Worm (Caenorhabditis elegans) whole organism, L4/young adult: ENCODE data around the gene srh-99.

Source experiments
- W03F9.2 ChIP-seq: fragments of 150-350 bp; optimal IDR thresholded peaks from 2 replicates; lab custom pipeline; 2014; ENCODE audit warnings: missing biosample characterization, missing genetic modification characterization
- dao-5 ChIP-seq: sonication (generic microtip); optimal IDR thresholded peaks from 2 replicates; lab custom pipeline; 2016; ENCODE audit warnings: missing genotype, missing genetic modification characterization, moderate library complexity, missing compliant biosample characterization
- him-1 ChIP-seq: sonication (generic microtip); optimal IDR thresholded peaks from 2 replicates; lab custom pipeline; 2016; ENCODE audit warnings: missing genotype, missing genetic modification reagents, missing genetic modification characterization, missing compliant biosample characterization

srh-99 gene

DNA sequence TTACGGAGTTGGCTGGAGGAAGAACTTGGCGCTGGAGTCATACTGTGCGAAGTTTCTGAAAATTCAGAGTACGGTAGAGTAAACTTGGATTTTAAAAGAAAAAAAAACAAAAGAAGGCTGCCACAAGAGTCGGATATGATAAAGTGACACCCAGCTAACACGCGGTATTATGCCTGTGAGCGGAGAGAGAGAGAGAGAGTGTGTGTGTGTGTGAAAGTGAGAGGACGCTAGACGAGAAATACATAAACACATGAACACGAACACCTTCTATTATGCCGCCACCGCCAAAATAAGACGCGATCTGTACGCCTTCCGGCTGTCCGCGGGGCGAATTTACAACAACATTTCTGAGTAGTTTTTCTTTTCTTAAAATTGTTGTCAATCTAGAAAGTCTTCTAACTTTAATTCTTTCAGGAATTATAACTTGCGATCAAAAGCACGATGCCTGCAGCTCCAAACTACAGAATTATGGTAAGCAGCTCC lies 20.6 kb upstream of the srh-99 start, which contains the start of gene F12E12.6:
F12E12.6 (minus strand) TSS at position 51 of the 483 bp plus-strand sequence.
- no peak for TF ChIP-seq W03F9.2
- no peak for TF ChIP-seq him-1 (tag; lab: Kevin White, UChicago)
- no peak for TF ChIP-seq dao-5 (tag; lab: Kevin White, UChicago)

DNA sequence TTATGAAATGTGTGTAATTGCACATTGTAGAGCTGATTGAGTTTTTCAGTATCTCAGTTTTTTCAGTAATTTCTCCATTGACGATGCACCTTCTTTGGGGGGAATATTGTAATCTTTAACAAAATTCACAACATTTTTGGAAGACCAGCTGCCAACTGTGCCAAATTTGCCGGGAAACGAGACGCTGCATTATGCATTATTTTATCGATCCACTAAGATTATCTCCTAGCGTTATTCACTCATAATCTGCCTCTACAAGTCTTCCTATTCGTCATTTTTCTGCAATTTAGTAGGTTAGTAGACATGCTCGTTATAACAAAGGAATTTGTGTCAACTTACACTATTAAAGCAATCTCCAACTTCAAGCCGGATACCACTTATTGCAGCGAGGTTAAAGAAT lies 15.4 kb upstream of the srh-99 start, which contains the start of the genes sdz-12 and bath-31:
sdz-12 (minus strand) TSS at position 101 of the 400 bp plus-strand sequence.
bath-31 (plus strand) TSS at position 251 of the 400 bp plus-strand sequence.
- TF ChIP-seq dao-5 (tag; lab: Kevin White, UChicago) (no peak), him-1 (tag; lab: Kevin White, UChicago) (no peak), W03F9.2 (no peak)

DNA sequence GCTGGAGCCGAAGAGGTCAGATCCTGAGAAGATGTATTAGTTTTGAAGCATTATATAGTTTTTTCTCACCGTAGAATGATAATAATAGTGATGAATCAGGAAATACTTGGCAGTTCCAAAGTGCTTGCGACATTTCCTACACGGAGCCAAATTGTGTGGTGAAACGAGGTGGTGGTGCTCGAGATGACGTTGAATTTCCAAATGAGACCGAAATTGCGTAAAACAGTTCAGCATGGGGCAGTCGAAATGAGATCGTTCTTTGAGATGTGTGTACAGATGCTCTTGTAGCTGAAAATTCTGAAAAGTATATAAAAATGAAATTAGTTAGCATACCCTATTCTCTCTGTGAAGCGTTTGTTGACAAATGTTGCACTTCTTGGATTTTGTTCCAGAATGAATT lies 11.6 kb upstream of the srh-99 start, which contains the start of gene C46E10.8:
C46E10.8 (minus strand) TSS at position 101 of the 400 bp plus-strand sequence.
- TF ChIP-seq him-1 (tag; lab: Kevin White, UChicago) (no peak), W03F9.2 (no peak), dao-5 (tag; lab: Kevin White, UChicago) (no peak)

DNA sequence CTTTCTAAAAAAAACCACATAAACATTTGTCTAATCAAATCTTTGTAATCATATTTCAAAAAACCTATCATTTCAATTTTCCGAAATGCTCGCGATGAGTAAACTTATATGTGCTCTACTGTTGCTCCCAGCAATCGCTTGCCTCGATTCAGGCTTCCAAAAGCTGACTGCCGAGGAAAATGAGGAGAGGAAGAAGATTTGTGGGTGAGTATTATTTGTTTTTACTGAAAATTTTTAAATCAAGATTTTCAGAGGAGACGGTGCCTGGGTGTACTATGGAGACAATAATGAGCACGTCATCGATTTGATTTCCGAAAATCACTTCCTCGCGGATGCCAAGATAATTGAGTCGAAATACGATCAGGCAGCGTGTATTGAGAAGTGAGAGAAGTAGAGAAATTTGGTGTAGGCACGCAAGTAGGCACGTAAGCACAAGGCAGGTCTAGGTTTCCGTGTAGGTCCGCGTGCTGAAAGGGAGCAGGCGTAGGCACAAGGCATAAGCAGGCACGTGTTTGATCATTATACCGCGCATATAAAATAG lies 7.9 kb upstream of the srh-99 start, which contains the start of gene C46E10.1:
C46E10.1 (plus strand) TSS at position 51 of the 541 bp plus-strand sequence.
- TF ChIP-seq dao-5 (tag; lab: Kevin White, UChicago) = no peak
- TF ChIP-seq him-1 (tag; lab: Kevin White, UChicago) = no peak
- TF ChIP-seq W03F9.2 = no peak

DNA sequence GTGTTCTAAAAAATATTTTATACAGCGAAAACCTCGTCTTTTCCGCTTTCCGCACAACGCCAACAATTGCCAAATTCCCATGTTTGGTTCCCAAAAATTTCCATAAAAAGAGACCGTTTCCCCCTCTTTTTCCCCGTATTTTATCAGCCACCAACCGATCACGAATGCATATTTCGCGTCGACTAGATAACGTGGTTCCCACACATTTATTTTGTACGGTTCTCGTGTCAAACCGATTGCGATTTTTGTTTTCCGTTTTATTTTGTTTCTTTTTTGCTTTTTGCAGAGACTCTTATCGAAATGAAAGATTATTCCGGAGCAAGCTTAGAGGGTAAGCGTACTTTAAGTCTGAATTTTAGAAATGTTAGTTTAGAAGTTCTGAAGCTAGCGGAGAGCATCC lies 4.7 kb upstream of the srh-99 start, which contains the start of gene C46E10.3:
C46E10.3 (plus strand) TSS at position 301 of the 400 bp plus-strand sequence.
- no peak for TF ChIP-seq him-1 (tag; lab: Kevin White, UChicago)
- TF ChIP-seq dao-5 (tag; lab: Kevin White, UChicago) = no peak
- TF ChIP-seq W03F9.2 = no peak

DNA sequence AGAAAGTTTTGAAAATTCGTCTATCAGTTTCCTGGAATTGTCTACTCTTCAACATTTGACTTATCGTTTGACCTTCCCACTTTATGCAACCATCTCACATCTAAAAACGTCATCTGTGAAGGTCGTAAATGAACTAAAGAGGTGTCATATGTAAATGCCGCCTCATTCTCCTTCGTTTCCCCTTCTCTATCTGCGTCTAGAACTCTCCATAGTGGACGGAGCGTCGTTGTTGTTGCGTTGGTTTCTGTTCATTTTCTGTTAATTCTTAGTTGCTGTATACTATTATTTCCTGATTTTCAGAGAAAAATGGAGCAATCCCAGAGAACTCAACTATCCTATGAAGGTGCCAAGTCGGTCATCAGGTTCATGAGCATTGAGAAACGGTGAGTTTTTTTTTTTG lies 606 bp upstream of the srh-99 start, which contains the start of gene fbxc-52:
fbxc-52 (plus strand) TSS at position 301 of the 400 bp plus-strand sequence.
- TF ChIP-seq him-1 (tag; lab: Kevin White, UChicago) (no peak), W03F9.2 (no peak), dao-5 (tag; lab: Kevin White, UChicago) (no peak)

DNA sequence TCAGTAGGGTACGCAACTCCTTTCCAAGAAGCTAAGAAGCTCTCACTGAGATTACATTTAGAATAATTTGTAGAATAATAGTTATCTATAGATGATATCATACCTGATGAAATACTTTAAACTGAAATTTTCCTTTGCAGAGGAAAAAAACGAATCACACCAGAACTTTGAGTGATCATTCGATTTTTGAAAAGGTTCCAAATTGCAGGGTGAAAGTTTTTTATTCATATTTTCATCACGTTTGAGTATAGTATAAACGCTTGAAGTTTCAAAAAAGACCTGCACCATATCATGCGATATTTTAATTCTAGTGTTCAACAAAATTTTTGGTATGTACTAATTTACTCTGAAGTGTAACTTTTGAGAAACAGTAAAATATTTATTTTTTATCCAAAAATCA lies 1.8 kb downstream of the srh-99 start, which contains the start of gene srh-100:
srh-100 (minus strand) TSS at position 101 of the 400 bp plus-strand sequence.
- TF ChIP-seq W03F9.2 = no peak
- no peak for TF ChIP-seq dao-5 (tag; lab: Kevin White, UChicago)
- no peak for TF ChIP-seq him-1 (tag; lab: Kevin White, UChicago)

DNA sequence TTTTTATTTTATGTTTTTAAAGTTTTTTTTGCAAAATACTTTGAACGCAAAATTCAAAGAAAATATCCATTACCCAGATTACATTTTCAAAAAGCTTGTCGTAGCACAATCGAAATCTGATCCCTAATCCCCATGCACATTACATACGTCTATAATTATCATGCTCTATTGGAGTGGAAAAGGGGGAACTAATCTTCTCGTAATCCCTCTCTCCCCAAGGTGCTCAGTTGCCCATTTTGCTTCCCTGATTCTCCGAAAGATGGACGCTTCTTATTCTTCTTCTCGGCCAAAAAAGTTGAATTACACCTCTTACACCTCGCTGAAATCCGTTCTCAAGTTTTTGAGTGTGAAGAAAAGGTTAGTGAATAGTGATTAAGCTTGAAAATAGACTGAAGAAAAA lies 5.3 kb downstream of the srh-99 start, which contains the start of gene fbxc-53:
fbxc-53 (plus strand) TSS at position 245 of the 400 bp plus-strand sequence.
- TF ChIP-seq W03F9.2 (no peak), him-1 (tag; lab: Kevin White, UChicago) (no peak), dao-5 (tag; lab: Kevin White, UChicago) (no peak)

DNA sequence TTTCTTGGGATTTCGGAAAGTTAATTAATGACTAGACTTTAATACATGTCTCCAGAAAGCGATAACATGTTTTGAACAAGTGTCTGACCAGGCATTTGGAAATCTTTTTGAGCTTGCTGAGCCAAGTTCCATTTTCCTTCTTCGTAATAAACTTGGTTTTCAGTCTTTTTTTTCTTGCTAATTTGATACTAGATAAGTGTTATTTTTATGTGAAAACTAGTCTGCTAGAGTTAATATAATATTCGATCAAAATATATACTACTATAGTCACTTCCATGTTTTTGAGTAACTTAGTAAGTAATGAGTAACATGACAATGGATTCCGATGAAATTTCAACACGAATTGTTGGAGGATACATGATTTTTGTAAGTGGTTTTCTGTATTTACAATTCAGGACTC lies 7.1 kb downstream of the srh-99 start, which contains the start of gene srx-110:
srx-110 (plus strand) TSS at position 301 of the 400 bp plus-strand sequence.
- TF ChIP-seq him-1 (tag; lab: Kevin White, UChicago) (no peak), W03F9.2 (no peak), dao-5 (tag; lab: Kevin White, UChicago) (no peak)

DNA sequence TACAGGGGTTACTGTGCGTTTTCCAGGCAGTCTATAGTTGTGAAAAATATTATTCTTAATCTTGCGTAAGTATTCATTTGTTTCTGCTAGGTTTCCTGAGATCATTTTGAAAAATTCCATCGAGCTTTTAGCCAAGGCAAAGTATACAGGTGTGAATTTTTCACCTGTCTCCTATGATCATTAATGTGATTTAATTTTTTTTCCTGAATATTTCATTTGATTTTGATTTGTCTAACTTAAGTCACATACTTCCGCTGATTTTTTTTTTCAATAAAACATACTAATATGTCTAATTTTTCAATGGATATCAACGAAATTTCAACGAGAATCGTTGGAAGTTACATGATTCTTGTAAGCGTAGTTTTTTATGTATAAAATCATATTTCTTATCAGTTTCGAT lies 11.0 kb downstream of the srh-99 start, which contains the start of gene srx-108:
srx-108 (plus strand) TSS at position 301 of the 400 bp plus-strand sequence.
- TF ChIP-seq W03F9.2 = no peak
- no peak for TF ChIP-seq dao-5 (tag; lab: Kevin White, UChicago)
- TF ChIP-seq him-1 (tag; lab: Kevin White, UChicago) = no peak

DNA sequence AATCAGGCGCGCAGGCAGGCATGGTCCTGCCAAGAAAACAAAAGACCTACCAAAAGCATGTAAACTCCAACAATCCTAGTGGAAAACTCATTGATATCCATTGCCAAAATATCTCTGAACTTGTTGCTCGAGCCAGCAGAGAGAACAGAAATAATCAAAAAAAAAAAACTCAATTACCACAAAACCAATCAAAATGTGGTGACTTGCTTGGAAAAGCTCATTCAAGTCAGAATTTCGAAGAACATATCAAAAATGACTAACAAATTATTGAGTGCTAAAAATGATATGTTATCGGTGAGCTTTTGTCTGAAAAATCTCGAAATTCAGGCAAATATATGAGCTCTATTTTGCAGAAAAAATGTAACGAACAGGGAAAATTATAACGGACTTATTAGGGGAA lies 15.1 kb downstream of the srh-99 start, which contains the start of gene srx-105:
srx-105 (minus strand) TSS at position 101 of the 400 bp plus-strand sequence.
- no peak for TF ChIP-seq W03F9.2
- no peak for TF ChIP-seq him-1 (tag; lab: Kevin White, UChicago)
- TF ChIP-seq dao-5 (tag; lab: Kevin White, UChicago) = no peak

DNA sequence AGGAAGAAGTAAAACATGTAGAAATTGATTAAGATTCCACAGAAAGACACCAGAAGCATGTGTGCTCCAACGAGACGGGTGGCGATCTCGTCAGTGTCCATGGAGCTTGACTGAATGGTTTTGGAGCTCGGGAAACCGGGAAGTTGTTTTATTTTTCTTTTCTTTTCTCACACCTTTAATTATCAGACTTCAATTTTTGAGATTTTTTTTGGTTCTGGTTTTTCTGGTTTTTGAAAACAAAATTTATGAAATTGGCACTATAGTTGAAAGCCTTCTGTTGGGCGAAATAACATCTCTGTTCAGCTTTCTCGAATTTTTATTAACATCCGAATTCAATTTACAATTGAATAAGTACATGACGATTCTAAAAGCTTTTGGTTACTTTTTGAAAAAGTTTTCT lies 16.8 kb downstream of the srh-99 start, which contains the start of gene srx-104:
srx-104 (minus strand) TSS at position 101 of the 400 bp plus-strand sequence.
- TF ChIP-seq W03F9.2 (no peak), dao-5 (tag; lab: Kevin White, UChicago) (no peak), him-1 (tag; lab: Kevin White, UChicago) (no peak)

DNA sequence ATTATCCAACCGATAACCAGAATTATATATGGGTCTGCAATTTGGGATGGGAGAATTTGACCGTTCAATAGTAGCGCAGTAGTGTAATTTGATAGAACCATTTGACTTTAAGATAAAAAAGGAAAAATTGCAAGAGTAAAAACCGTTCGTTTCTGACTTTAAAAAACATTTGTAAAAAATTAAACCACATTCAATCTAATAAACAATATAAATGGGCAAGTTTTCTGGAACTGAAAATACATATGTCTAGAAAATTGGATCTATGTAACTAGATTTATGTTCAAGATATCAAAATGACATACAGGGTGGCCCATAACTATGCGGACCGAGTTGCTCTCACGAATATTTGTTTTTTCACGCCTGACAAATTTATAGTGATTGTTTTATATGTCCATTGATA lies 21.7 kb downstream of the srh-99 start, which contains the start of gene srx-102:
srx-102 (minus strand) TSS at position 101 of the 400 bp plus-strand sequence.
- TF ChIP-seq W03F9.2 (no peak), dao-5 (tag; lab: Kevin White, UChicago) (no peak), him-1 (tag; lab: Kevin White, UChicago) (no peak)

DNA sequence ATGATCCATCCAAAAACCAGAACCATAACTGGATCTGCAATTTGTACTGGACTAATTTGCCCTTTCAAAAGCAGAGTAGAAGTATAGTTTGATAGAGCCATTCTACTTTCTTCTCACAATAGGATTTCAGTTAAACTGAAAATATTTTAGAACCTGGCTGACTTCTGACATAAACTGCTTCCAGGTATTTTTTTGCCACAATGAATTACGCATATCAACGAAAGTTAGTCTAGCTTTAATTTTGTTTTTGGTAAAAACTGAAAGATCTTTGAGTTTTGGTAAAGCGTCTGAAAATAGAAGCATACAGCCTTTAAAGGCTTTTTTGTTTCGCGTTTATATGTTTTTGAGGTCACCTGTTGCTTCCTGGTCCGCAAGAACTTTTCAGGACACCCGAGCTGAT lies 25.7 kb downstream of the srh-99 start, which contains the start of gene srx-101:
srx-101 (minus strand) TSS at position 101 of the 400 bp plus-strand sequence.
- no peak for TF ChIP-seq dao-5 (tag; lab: Kevin White, UChicago)
- TF ChIP-seq him-1 (tag; lab: Kevin White, UChicago) = no peak
- no peak for TF ChIP-seq W03F9.2
